Worm (Caenorhabditis elegans): Measurements from ENCODE around the gene ruvb-2.
A peak's percentile ranks its signal among the peaks of the same experiment; 100 is the strongest.

The ruvb-2 gene

DNA sequence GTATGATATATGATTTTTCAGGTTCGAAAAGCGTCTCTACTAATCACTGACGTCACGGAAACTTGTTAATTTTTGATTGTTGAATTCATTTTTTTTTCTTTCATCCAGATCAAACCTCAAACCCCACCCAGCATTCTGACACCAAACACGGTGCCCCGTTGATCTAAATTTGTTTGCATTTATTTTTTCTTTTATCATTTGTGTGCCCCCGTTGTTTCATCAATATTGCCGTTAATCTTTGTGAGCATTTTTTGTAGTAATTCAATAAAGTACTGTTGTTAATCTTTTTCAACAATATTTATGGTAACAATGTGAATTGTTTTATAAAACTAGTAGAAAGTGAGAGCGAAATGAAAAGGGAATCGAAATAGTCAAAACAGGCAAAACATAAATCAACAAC is 2.4 kb downstream of the ruvb-2 start (continued):
- TF ChIP-seq F33H1.4 (GFP tag; IDR thresholded peaks at IDR 0.05) (0 out of 2 replicates have a peak, but pooled peaks have one; percentile 20), ama-1 (optimal IDR thresholded peaks at IDR 0.05) (no peak), ama-1 (GFP tag; optimal IDR thresholded peaks at IDR 0.05) (peak in 1 of 2 experiments; percentile 32), madf-3 (GFP tag; IDR thresholded peaks at IDR 0.05) (0 out of 2 replicates have a peak, but pooled peaks have one; percentile 55), cebp-1 (GFP tag; IDR thresholded peaks at IDR 0.05) (no peak), cebp-1 (tag; optimal IDR thresholded peaks at IDR 0.05) (peak; percentile 5), ZK185.1 (tag; optimal IDR thresholded peaks at IDR 0.05; ENCODE audit: poor library complexity, severe bottlenecking) (no peak)

ce11 chrIV:6914161-6914585 is 5.0 kb downstream of the ruvb-2 start:
- TF ChIP-seq attf-6 (GFP tag; IDR thresholded peaks at IDR 0.05) (peak; percentile 77), F49E8.2 (tag; optimal IDR thresholded peaks at IDR 0.05; ENCODE audit: insufficient read depth) (peak; percentile 2), Y95B8A.8 (GFP tag; IDR thresholded peaks at IDR 0.05) (0 out of 2 replicates have a peak, but pooled peaks have one; percentile 28), madf-8 (GFP tag; conservative IDR thresholded peaks at IDR 0.05) (0 out of 2 replicates have a peak, but pooled peaks have one; percentile 15), madf-6 (GFP tag; IDR thresholded peaks at IDR 0.05) (peak; percentile 71), pbrm-1 (GFP tag; IDR thresholded peaks at IDR 0.05) (peak; percentile 80), C17E4.6 (GFP tag; IDR thresholded peaks at IDR 0.05) (peak; percentile 40; the same call in 1 of the 2 replicates), F33H1.4 (GFP tag; IDR thresholded peaks at IDR 0.05) (peak; percentile 58), hmg-1.2 (GFP tag; IDR thresholded peaks at IDR 0.05) (peak; percentile 89), dox-1 (GFP tag; IDR thresholded peaks at IDR 0.05) (peak; percentile 64), snpc-3.4 (tag; optimal IDR thresholded peaks at IDR 0.05) (peak; percentile 33), snpc-4 (GFP tag; optimal IDR thresholded peaks at IDR 0.05) (peak; percentile 86), snpc-4 (tag; optimal IDR thresholded peaks at IDR 0.05) (peak in 3 of 4 experiments; percentile 91 to 94 (median 94)), ekl-4 (GFP tag; IDR thresholded peaks at IDR 0.05) (peak; percentile 63), mcd-1 (GFP tag; IDR thresholded peaks at IDR 0.05) (peak; percentile 57), lin-26 (GFP tag; IDR thresholded peaks at IDR 0.05) (0 out of 2 replicates have a peak, but pooled peaks have one; percentile 16), ztf-18 (tag; optimal IDR thresholded peaks at IDR 0.05) (peak; percentile 20), D2030.7 (GFP tag; IDR thresholded peaks at IDR 0.05) (peak; percentile 76), ceh-100 (GFP tag; IDR thresholded peaks at IDR 0.05) (peak; percentile 59; the same call in 1 of the 2 replicates), egrh-3 (GFP tag; IDR thresholded peaks at IDR 0.05) (0 out of 2 replicates have a peak, but pooled peaks have one; percentile 28), Y53G8AR.9 (GFP tag; conservative IDR thresholded peaks at IDR 0.05) (peak; percentile 58; the same call in 1 of the 2 replicates), snpc-1.1 (tag; optimal IDR thresholded peaks at IDR 0.05; ENCODE audit: insufficient read depth) (peak; percentile 88)

DNA sequence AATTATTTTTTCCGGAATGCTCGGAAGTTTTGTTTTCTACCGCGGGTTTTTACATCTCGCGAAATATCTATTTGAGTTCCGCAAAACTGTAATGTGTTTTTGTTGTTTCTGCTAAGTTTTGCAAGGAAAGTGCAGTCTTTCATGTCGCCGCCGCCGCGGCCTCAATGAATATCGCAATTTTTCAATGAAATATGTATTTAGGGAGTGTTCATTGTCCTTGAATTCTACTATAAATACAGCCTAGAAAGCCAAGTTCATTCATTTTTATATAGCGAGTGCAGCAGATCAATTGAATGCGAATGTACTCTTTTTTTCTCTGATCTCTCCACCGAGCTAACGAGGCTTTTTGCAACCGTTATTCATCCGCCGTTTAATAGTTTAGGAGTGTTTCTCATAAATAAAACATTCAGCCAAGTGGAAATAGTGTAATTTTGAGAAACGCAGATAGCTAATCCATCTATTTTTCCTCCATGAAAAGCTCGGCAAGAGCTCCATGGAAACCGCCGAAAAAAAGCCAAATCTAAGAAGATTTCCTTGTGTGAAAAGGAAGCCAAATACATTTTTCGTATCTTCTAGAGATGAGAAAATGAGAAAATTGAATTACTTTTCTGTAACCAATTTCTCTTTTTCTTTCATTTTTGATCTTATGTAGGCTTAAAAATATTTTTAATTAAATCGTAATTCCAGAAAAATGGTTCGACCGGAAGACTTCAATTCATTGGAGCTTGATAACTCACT is 6.2 kb downstream of the ruvb-2 start, which contains the start of gene T22D1.3:
Gene T22D1.3 (plus strand): TSS at position 688 of the 738 bp plus-strand sequence.
- 0 out of 2 replicates have a peak, but pooled peaks have one; percentile 57 for TF ChIP-seq hsf-1 (GFP tag; IDR thresholded peaks at IDR 0.05)
- TF ChIP-seq F57C9.4 (tag; optimal IDR thresholded peaks at IDR 0.05): no peak
- no peak for TF ChIP-seq unc-62 (GFP tag; optimal IDR thresholded peaks at IDR 0.05)
- no peak for TF ChIP-seq ets-4 (GFP tag; optimal IDR thresholded peaks at IDR 0.05)
- TF ChIP-seq hmg-1.2 (GFP tag; IDR thresholded peaks at IDR 0.05): peak; percentile 18; the same call in 1 of the 2 replicates
- TF ChIP-seq nfyb-1 (GFP tag; IDR thresholded peaks at IDR 0.05): peak; percentile 34; the same call in 1 of the 2 replicates
- no peak for TF ChIP-seq aptf-2 (GFP tag; conservative IDR thresholded peaks at IDR 0.05)
- peak in 1 of 3 experiments; percentile 3 for TF ChIP-seq lin-35 (GFP tag; optimal IDR thresholded peaks at IDR 0.05)
- peak; percentile 56 for TF ChIP-seq zim-3 (tag; optimal IDR thresholded peaks at IDR 0.05)
- TF ChIP-seq snpc-4 (GFP tag; optimal IDR thresholded peaks at IDR 0.05): no peak
- peak in 1 of 4 experiments; percentile 50 for TF ChIP-seq snpc-4 (tag; optimal IDR thresholded peaks at IDR 0.05)
- TF ChIP-seq mel-28 (tag; optimal IDR thresholded peaks at IDR 0.05; ENCODE audit: borderline replicate concordance): no peak
- TF ChIP-seq Y53G8AR.9 (GFP tag; conservative IDR thresholded peaks at IDR 0.05): 0 out of 2 replicates have a peak, but pooled peaks have one; percentile 61
- 0 out of 2 replicates have a peak, but pooled peaks have one; percentile 16 for TF ChIP-seq madf-6 (GFP tag; IDR thresholded peaks at IDR 0.05)
- no peak for TF ChIP-seq ama-1 (optimal IDR thresholded peaks at IDR 0.05)
- peak in 1 of 2 experiments; percentile 31 for TF ChIP-seq ama-1 (GFP tag; optimal IDR thresholded peaks at IDR 0.05)
- TF ChIP-seq hrde-1 (tag; optimal IDR thresholded peaks at IDR 0.05; ENCODE audit: borderline replicate concordance): peak; percentile 12
- peak; percentile 37 for TF ChIP-seq fkh-3 (tag; optimal IDR thresholded peaks at IDR 0.05)
- peak; percentile 52 for TF ChIP-seq repo-1 (tag; optimal IDR thresholded peaks at IDR 0.05)
- TF ChIP-seq chd-7 (tag; optimal IDR thresholded peaks at IDR 0.05): peak; percentile 26
- TF ChIP-seq lin-54 (GFP tag; optimal IDR thresholded peaks at IDR 0.05): no peak
- TF ChIP-seq ztf-18 (tag; optimal IDR thresholded peaks at IDR 0.05): peak; percentile 16
